Worm (Caenorhabditis elegans) whole organism, mixed stage, embryonic: ENCODE measurements around the gene ZK666.12.
A peak's percentile ranks its signal among the peaks of the same experiment; 100 is the strongest.

Source experiments
- M03D4.4 ChIP-seq: sonication (generic microtip); optimal IDR thresholded peaks from 2 replicates; lab custom pipeline; 2017; ENCODE audit warnings: mild to moderate bottlenecking, missing genetic modification characterization, missing compliant biosample characterization
- bed-3 ChIP-seq: fragments of 200-800 bp; sonication (Bioruptor generic); optimal IDR thresholded peaks from 3 replicates; lab custom pipeline; 2018; ENCODE audit warnings: mild to moderate bottlenecking, missing genetic modification characterization, moderate library complexity, missing compliant biosample characterization
- ceh-43 ChIP-seq: fragments of 200-800 bp; sonication (Bioruptor generic); optimal IDR thresholded peaks from 2 replicates; lab custom pipeline; 2018; ENCODE audit warnings: mild to moderate bottlenecking, missing genetic modification characterization, moderate library complexity, missing compliant biosample characterization
- ceh-83 ChIP-seq: fragments of 200-800 bp; sonication (Bioruptor generic); optimal IDR thresholded peaks from 2 replicates; lab custom pipeline; 2018; ENCODE audit warnings: mild to moderate bottlenecking, missing genetic modification characterization, missing compliant biosample characterization
- ces-1 ChIP-seq: fragments of 150-350 bp; optimal IDR thresholded peaks from 2 replicates; lab custom pipeline; 2014; ENCODE audit warnings: missing biosample characterization, missing genetic modification reagents, missing genetic modification characterization
- cnd-1 ChIP-seq: fragments of 200-800 bp; sonication (Bioruptor generic); optimal IDR thresholded peaks from 2 replicates; lab custom pipeline; 2018; ENCODE audit warnings: mild to moderate bottlenecking, missing genetic modification characterization, missing compliant biosample characterization
- drap-1 ChIP-seq: fragments of 200-800 bp; sonication (Bioruptor generic); optimal IDR thresholded peaks from 3 replicates; lab custom pipeline; 2018; ENCODE audit warnings: mild to moderate bottlenecking, missing genetic modification characterization, missing compliant biosample characterization
- elt-1 ChIP-seq: sonication (generic microtip); optimal IDR thresholded peaks from 2 replicates; lab custom pipeline; 2017; ENCODE audit warnings: missing genetic modification characterization, mild to moderate bottlenecking, missing compliant biosample characterization, antibody characterized with exemption, moderate library complexity, borderline replicate concordance; ENCODE audit not compliant: insufficient read depth
- elt-3 ChIP-seq: fragments of 150-350 bp; optimal IDR thresholded peaks from 2 replicates; lab custom pipeline; 2014; ENCODE audit warnings: missing biosample characterization, missing genetic modification characterization
- flh-1 ChIP-seq: fragments of 200-800 bp; sonication (Bioruptor generic); optimal IDR thresholded peaks from 2 replicates; lab custom pipeline; 2018; ENCODE audit warnings: mild to moderate bottlenecking, missing genetic modification characterization, moderate library complexity, missing compliant biosample characterization
- ham-2 ChIP-seq: fragments of 200-800 bp; sonication (Bioruptor generic); optimal IDR thresholded peaks from 2 replicates; lab custom pipeline; 2018; ENCODE audit warnings: mild to moderate bottlenecking, missing genetic modification characterization, missing compliant biosample characterization
- hlh-1 ChIP-seq: fragments of 150-350 bp; optimal IDR thresholded peaks from 2 replicates; lab custom pipeline; 2014; ENCODE audit warnings: missing biosample characterization, missing genetic modification reagents, missing genetic modification characterization
- lin-13 ChIP-seq: fragments of 150-350 bp; optimal IDR thresholded peaks from 2 replicates; lab custom pipeline; 2014; ENCODE audit warnings: missing biosample characterization, missing genetic modification characterization
- lin-32 ChIP-seq: fragments of 200-800 bp; sonication (Bioruptor generic); optimal IDR thresholded peaks from 2 replicates; lab custom pipeline; 2018; ENCODE audit warnings: mild to moderate bottlenecking, missing genetic modification characterization, missing compliant biosample characterization
- lsy-2 ChIP-seq: fragments of 150-350 bp; optimal IDR thresholded peaks from 2 replicates; lab custom pipeline; 2014; ENCODE audit warnings: missing biosample characterization, missing genetic modification characterization
- mab-5 ChIP-seq: fragments of 150-350 bp; optimal IDR thresholded peaks from 2 replicates; lab custom pipeline; 2014; ENCODE audit warnings: missing biosample characterization, missing genetic modification characterization
- mep-1 ChIP-seq: fragments of 150-350 bp; optimal IDR thresholded peaks from 2 replicates; lab custom pipeline; 2017; ENCODE audit warnings: missing biosample characterization, missing genetic modification reagents, missing genetic modification characterization, inconsistent platforms
- mls-2 ChIP-seq: sonication (generic microtip); optimal IDR thresholded peaks from 2 replicates; lab custom pipeline; 2016; ENCODE audit warnings: mild to moderate bottlenecking, missing genetic modification characterization, moderate library complexity, missing compliant biosample characterization
- nhr-12 ChIP-seq: fragments of 150-350 bp; optimal IDR thresholded peaks from 2 replicates; lab custom pipeline; 2014; ENCODE audit warnings: missing biosample characterization, missing genetic modification characterization
- nhr-2 ChIP-seq: fragments of 150-350 bp; optimal IDR thresholded peaks from 2 replicates; lab custom pipeline; 2014; ENCODE audit warnings: missing biosample characterization, missing genetic modification characterization
- nhr-28 ChIP-seq: fragments of 150-350 bp; optimal IDR thresholded peaks from 2 replicates; lab custom pipeline; 2014; ENCODE audit warnings: missing biosample characterization, missing genetic modification characterization
- nhr-76 ChIP-seq: sonication (generic microtip); optimal IDR thresholded peaks from 2 replicates; lab custom pipeline; 2017; ENCODE audit warnings: missing biosample characterization, missing genetic modification characterization
- sem-2 ChIP-seq: fragments of 200-800 bp; sonication (Bioruptor generic); optimal IDR thresholded peaks from 2 replicates; lab custom pipeline; 2018; ENCODE audit warnings: mild to moderate bottlenecking, missing genetic modification characterization, missing compliant biosample characterization
- snpc-4 ChIP-seq: fragments of 150-350 bp; optimal IDR thresholded peaks from 2 replicates; lab custom pipeline; 2014; ENCODE audit warnings: missing biosample characterization, missing genetic modification characterization
- sptf-1 ChIP-seq: sonication (generic microtip); optimal IDR thresholded peaks from 2 replicates; lab custom pipeline; 2017; ENCODE audit warnings: mild to moderate bottlenecking, missing genetic modification characterization, moderate library complexity, missing compliant biosample characterization
- tbx-8 ChIP-seq: fragments of 200-800 bp; sonication (Bioruptor generic); optimal IDR thresholded peaks from 2 replicates; lab custom pipeline; 2018; ENCODE audit warnings: mild to moderate bottlenecking, missing genetic modification characterization, moderate library complexity, missing compliant biosample characterization
- unc-39 ChIP-seq: fragments of 150-350 bp; optimal IDR thresholded peaks from 2 replicates; lab custom pipeline; 2014; ENCODE audit warnings: missing biosample characterization, missing genetic modification characterization
- unc-62 ChIP-seq: fragments of 150-350 bp; optimal IDR thresholded peaks from 2 replicates; lab custom pipeline; 2014; ENCODE audit warnings: missing biosample characterization, missing genetic modification reagents, missing genetic modification characterization
- zip-8 ChIP-seq: fragments of 150-350 bp; optimal IDR thresholded peaks from 2 replicates; lab custom pipeline; 2014; ENCODE audit warnings: missing biosample characterization, missing genetic modification characterization

Gene ZK666.12

ce11 chrII:10542654-10543456, 46.8 kb downstream of the ZK666.12 start:
- TF ChIP-seq nhr-28 (no peak), M03D4.4 (no peak), sptf-1 (tag; lab: Kevin White, UChicago) (no peak), elt-1 (tag; lab: Kevin White, UChicago) (no peak), ceh-43 (GFP tag; lab: Kevin White, UChicago) (no peak), nhr-76 (no peak), cnd-1 (tag; lab: Kevin White, UChicago) (peak; percentile 29)

ce11 chrII:10543457-10544137, 47.6 kb downstream of the ZK666.12 start:
- TF ChIP-seq hlh-1 (tag; lab: Kevin White, UChicago), result no peak
- TF ChIP-seq nhr-76, result no peak

DNA sequence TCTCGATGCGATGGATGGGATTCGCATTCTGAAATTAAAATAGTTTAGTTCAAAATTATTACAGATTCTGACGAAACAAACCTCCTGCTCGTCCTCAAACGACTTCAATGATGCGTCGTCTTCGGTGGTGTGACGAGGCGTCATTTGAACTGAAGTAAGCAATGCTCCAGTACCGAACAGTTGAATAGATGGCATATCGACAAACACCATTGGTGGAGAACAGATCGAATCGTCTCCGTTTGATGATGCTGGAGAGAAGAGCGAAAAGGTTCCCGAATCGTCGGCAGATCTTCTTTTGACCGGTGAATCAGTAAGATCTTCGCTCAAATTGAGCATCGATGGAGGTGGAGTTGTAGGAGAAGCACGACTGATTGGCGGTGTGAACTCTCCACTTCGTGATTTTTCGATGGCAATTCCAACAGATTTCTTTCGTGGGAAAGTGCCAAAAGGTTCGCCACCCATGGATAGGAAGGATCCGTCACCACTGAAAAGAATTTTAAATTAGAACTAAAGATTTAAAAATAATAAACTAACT, 48.4 kb downstream of the ZK666.12 start:
- TF ChIP-seq mep-1 (tag; lab: Kevin White, UChicago) (no peak), unc-39 (tag; lab: Kevin White, UChicago) (no peak), lsy-2 (tag; lab: Kevin White, UChicago) (no peak), flh-1 (no peak), snpc-4 (tag; lab: Kevin White, UChicago) (no peak), bed-3 (GFP tag; lab: Kevin White, UChicago) (no peak), zip-8 (tag; lab: Kevin White, UChicago) (no peak), nhr-12 (no peak), M03D4.4 (no peak), sptf-1 (tag; lab: Kevin White, UChicago) (no peak), lin-32 (no peak), ces-1 (GFP tag; lab: Kevin White, UChicago) (no peak), ham-2 (GFP tag; lab: Kevin White, UChicago) (no peak), hlh-1 (tag; lab: Kevin White, UChicago) (no peak), lin-13 (tag; lab: Kevin White, UChicago) (no peak), mls-2 (tag; lab: Kevin White, UChicago) (no peak), mab-5 (tag; lab: Kevin White, UChicago) (no peak), elt-3 (tag; lab: Kevin White, UChicago) (no peak)

DNA sequence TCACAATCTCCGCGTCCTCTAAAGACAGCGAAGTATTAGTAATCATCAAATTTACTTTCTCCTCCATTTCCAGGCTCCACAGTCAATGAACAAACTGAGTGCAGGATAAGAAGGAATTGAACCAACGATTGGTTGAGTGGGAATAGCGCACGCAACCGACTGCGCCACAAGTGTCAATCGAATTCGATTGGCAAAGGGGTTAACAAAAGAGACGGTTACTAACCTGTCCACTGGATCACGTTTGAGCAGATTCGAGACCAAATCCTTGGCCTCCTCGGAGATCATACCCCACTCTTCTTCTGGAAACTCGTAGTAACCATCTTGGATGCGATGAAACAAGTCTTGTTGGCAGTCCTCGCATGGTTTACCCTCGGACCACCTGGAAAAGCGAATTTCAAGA, 49.2 kb downstream of the ZK666.12 start:
- TF ChIP-seq nhr-2 (no peak), sem-2 (GFP tag; lab: Kevin White, UChicago) (peak; percentile 17), bed-3 (GFP tag; lab: Kevin White, UChicago) (no peak), nhr-28 (no peak), elt-3 (tag; lab: Kevin White, UChicago) (no peak), zip-8 (tag; lab: Kevin White, UChicago) (no peak), nhr-12 (no peak), unc-62 (GFP tag; lab: Kevin White, UChicago) (no peak), drap-1 (no peak), elt-1 (tag; lab: Kevin White, UChicago) (no peak), tbx-8 (GFP tag; lab: Kevin White, UChicago) (peak; percentile 10), mab-5 (tag; lab: Kevin White, UChicago) (no peak), ceh-83 (GFP tag; lab: Kevin White, UChicago) (no peak), mep-1 (tag; lab: Kevin White, UChicago) (no peak)
